Fruit fly (Drosophila melanogaster) whole organism, embryonic: ENCODE data around the gene CG1317.

Experiments used
- BEAF-32 ChIP-seq: fragments of 200-800 bp; sonication (Bioruptor generic); optimal IDR thresholded peaks from 3 replicates; lab custom pipeline; 2017; ENCODE audit warnings: missing biosample characterization, missing genetic modification characterization, mild to moderate bottlenecking, moderate library complexity, missing genetic modification reagents
- CG10147 ChIP-seq: fragments of 200-800 bp; sonication (Bioruptor generic); optimal IDR thresholded peaks from 2 replicates; lab custom pipeline; 2019; ENCODE audit warnings: missing biosample characterization, mild to moderate bottlenecking, missing genetic modification characterization, moderate library complexity
- CG10565 ChIP-seq: fragments of 200-800 bp; sonication (Bioruptor generic); optimal IDR thresholded peaks from 3 replicates; lab custom pipeline; 2016; ENCODE audit warnings: missing biosample characterization, mild to moderate bottlenecking, missing genetic modification characterization
- CG10959 ChIP-seq: fragments of 200-800 bp; sonication (Bioruptor generic); IDR thresholded peaks from 2 replicates; pipeline ENCODE4 v1.3.6; 2022; ENCODE audit warnings: missing biosample characterization, missing genetic modification characterization
- CG13123 ChIP-seq: fragments of 200-800 bp; sonication (Bioruptor generic); optimal IDR thresholded peaks from 2 replicates; lab custom pipeline; 2016; ENCODE audit warnings: missing biosample characterization, missing genetic modification characterization
- CG14050 ChIP-seq: fragments of 200-800 bp; sonication (Bioruptor generic); IDR thresholded peaks from 3 replicates; pipeline ENCODE4 v1.3.6; 2022; ENCODE audit warnings: missing biosample characterization, missing genetic modification characterization
- CG14441 ChIP-seq: fragments of 200-800 bp; sonication (Bioruptor generic); IDR thresholded peaks from 2 replicates; pipeline ENCODE4 v1.3.6; 2022; ENCODE audit warnings: missing biosample characterization, missing genetic modification characterization
- CG14710 ChIP-seq: fragments of 200-800 bp; sonication (Bioruptor generic); optimal IDR thresholded peaks from 3 replicates; lab custom pipeline; 2019; ENCODE audit warnings: missing biosample characterization, mild to moderate bottlenecking, missing genetic modification characterization, moderate library complexity
- CG15514 ChIP-seq: fragments of 200-800 bp; sonication (Bioruptor generic); optimal IDR thresholded peaks from 3 replicates; lab custom pipeline; 2017; ENCODE audit warnings: missing biosample characterization, missing genetic modification characterization, mild to moderate bottlenecking, moderate library complexity, missing genetic modification reagents
- CG1603 ChIP-seq: fragments of 200-800 bp; sonication (Bioruptor generic); optimal IDR thresholded peaks from 2 replicates; lab custom pipeline; 2019; ENCODE audit warnings: missing biosample characterization, mild to moderate bottlenecking, missing genetic modification characterization, moderate library complexity
- CG16863 ChIP-seq: fragments of 200-800 bp; sonication (Bioruptor generic); optimal IDR thresholded peaks from 3 replicates; lab custom pipeline; 2016; ENCODE audit warnings: missing biosample characterization, missing genetic modification characterization
- CG17612 ChIP-seq: fragments of 200-800 bp; sonication (Bioruptor generic); IDR thresholded peaks from 2 replicates; pipeline ENCODE4 v1.3.6; 2022; ENCODE audit warnings: missing biosample characterization, missing genetic modification characterization
- CG1792 ChIP-seq: fragments of 200-800 bp; sonication (Bioruptor generic); optimal IDR thresholded peaks from 2 replicates; lab custom pipeline; 2016; ENCODE audit warnings: missing biosample characterization, missing genetic modification characterization
- CG30403 ChIP-seq: fragments of 200-800 bp; sonication (Bioruptor generic); optimal IDR thresholded peaks from 3 replicates; lab custom pipeline; 2016; ENCODE audit warnings: missing biosample characterization, missing genetic modification characterization
- CG3281 ChIP-seq: fragments of 200-800 bp; sonication (Bioruptor generic); optimal IDR thresholded peaks from 3 replicates; lab custom pipeline; 2017; ENCODE audit warnings: missing biosample characterization, mild to moderate bottlenecking, missing genetic modification characterization
- CG34422 ChIP-seq: fragments of 200-800 bp; sonication (Bioruptor generic); IDR thresholded peaks from 3 replicates; pipeline ENCODE4 v1.3.6; 2022; ENCODE audit warnings: missing biosample characterization, missing genetic modification characterization
- CG3838 ChIP-seq: fragments of 200-800 bp; sonication (Bioruptor generic); optimal IDR thresholded peaks from 3 replicates; lab custom pipeline; 2016; ENCODE audit warnings: missing biosample characterization, missing genetic modification characterization
- CG4328 ChIP-seq: fragments of 200-800 bp; sonication (Bioruptor generic); optimal IDR thresholded peaks from 3 replicates; lab custom pipeline; 2017; ENCODE audit warnings: missing biosample characterization, missing genetic modification reagents, missing genetic modification characterization
- CG4707 ChIP-seq: fragments of 200-800 bp; sonication (Bioruptor generic); optimal IDR thresholded peaks from 2 replicates; lab custom pipeline; 2018; ENCODE audit warnings: missing biosample characterization, mild to moderate bottlenecking, missing genetic modification characterization, moderate library complexity
- CG4820 ChIP-seq: fragments of 200-800 bp; sonication (Bioruptor generic); optimal IDR thresholded peaks from 3 replicates; lab custom pipeline; 2016; ENCODE audit warnings: missing biosample characterization, missing genetic modification characterization
- CG6654 ChIP-seq: fragments of 200-800 bp; sonication (Bioruptor generic); optimal IDR thresholded peaks from 2 replicates; lab custom pipeline; 2017; ENCODE audit warnings: missing biosample characterization, mild to moderate bottlenecking, missing genetic modification characterization
- CG7963 ChIP-seq: fragments of 200-800 bp; sonication (Bioruptor generic); IDR thresholded peaks from 3 replicates; pipeline ENCODE4 v1.3.6; 2022; ENCODE audit warnings: missing biosample characterization, missing genetic modification characterization; ENCODE audit not compliant: partially characterized antibody
- CG8944 ChIP-seq: fragments of 200-800 bp; sonication (Bioruptor generic); optimal IDR thresholded peaks from 3 replicates; lab custom pipeline; 2016; ENCODE audit warnings: missing biosample characterization, missing genetic modification characterization
- CHES-1-like ChIP-seq: fragments of 200-800 bp; sonication (Bioruptor generic); optimal IDR thresholded peaks from 2 replicates; lab custom pipeline; 2016; ENCODE audit warnings: missing biosample characterization, missing genetic modification characterization
- Drgx ChIP-seq: fragments of 200-800 bp; sonication (Bioruptor generic); IDR thresholded peaks from 2 replicates; pipeline ENCODE4 v1.3.6; 2022; ENCODE audit warnings: missing biosample characterization, missing genetic modification characterization
- HHEX ChIP-seq: fragments of 200-800 bp; sonication (Bioruptor generic); optimal IDR thresholded peaks from 3 replicates; lab custom pipeline; 2017; ENCODE audit warnings: missing biosample characterization, mild to moderate bottlenecking, missing genetic modification characterization, missing genetic modification reagents
- Kr ChIP-seq: fragments of 200-800 bp; sonication (Bioruptor generic); optimal IDR thresholded peaks from 2 replicates; lab custom pipeline; 2017; ENCODE audit warnings: missing biosample characterization, mild to moderate bottlenecking, missing genetic modification characterization
- Ptx1 ChIP-seq: fragments of 200-800 bp; sonication (Bioruptor generic); IDR thresholded peaks from 2 replicates; pipeline ENCODE4 v1.3.6; 2022; ENCODE audit warnings: missing biosample characterization, missing genetic modification characterization
- Sry-β ChIP-seq: fragments of 200-800 bp; sonication (Bioruptor generic); optimal IDR thresholded peaks from 2 replicates; lab custom pipeline; 2018; ENCODE audit warnings: missing biosample characterization, mild to moderate bottlenecking, missing genetic modification characterization, moderate library complexity
- TFAM ChIP-seq: fragments of 200-800 bp; sonication (Bioruptor generic); optimal IDR thresholded peaks from 2 replicates; lab custom pipeline; 2017; ENCODE audit warnings: missing biosample characterization, missing genetic modification characterization, inconsistent platforms
- YL-1 ChIP-seq: fragments of 200-800 bp; sonication (Bioruptor generic); optimal IDR thresholded peaks from 3 replicates; lab custom pipeline; 2017; ENCODE audit warnings: missing biosample characterization, mild to moderate bottlenecking, missing genetic modification characterization
- ash1 ChIP-seq: fragments of 200-800 bp; sonication (Bioruptor generic); optimal IDR thresholded peaks from 2 replicates; lab custom pipeline; 2018; ENCODE audit warnings: missing biosample characterization, mild to moderate bottlenecking, missing genetic modification characterization
- ato ChIP-seq: fragments of 200-800 bp; sonication (Bioruptor generic); IDR thresholded peaks from 2 replicates; pipeline ENCODE4 v1.3.6; 2022; ENCODE audit warnings: missing biosample characterization, missing genetic modification characterization; ENCODE audit not compliant: partially characterized antibody
- bcd ChIP-seq: fragments of 200-800 bp; sonication (Bioruptor generic); optimal IDR thresholded peaks from 2 replicates; lab custom pipeline; 2017; ENCODE audit warnings: missing biosample characterization, mild to moderate bottlenecking, missing genetic modification characterization
- bsh ChIP-seq, 2 experiments: fragments of 200-800 bp; sonication (Bioruptor generic); optimal IDR thresholded peaks; 2 replicates each; lab custom pipeline; 2017 to 2018; ENCODE audit warnings: mild to moderate bottlenecking in 2 of 2, missing biosample characterization in 2 of 2, missing genetic modification characterization in 2 of 2, moderate library complexity in 1 of 2
- dimm ChIP-seq: fragments of 200-800 bp; sonication (Bioruptor generic); IDR thresholded peaks from 2 replicates; pipeline ENCODE4 v1.3.6; 2022; ENCODE audit warnings: missing biosample characterization, missing genetic modification characterization
- dpn ChIP-seq, 2 experiments: fragments of 200-800 bp; sonication (Bioruptor generic); optimal IDR thresholded peaks; 3 replicates each; lab custom pipeline; 2016; ENCODE audit warnings: missing biosample characterization in 2 of 2, missing genetic modification characterization in 2 of 2
- en ChIP-seq: fragments of 200-800 bp; sonication (Bioruptor generic); optimal IDR thresholded peaks from 2 replicates; lab custom pipeline; 2016; ENCODE audit warnings: missing biosample characterization, missing genetic modification characterization
- gem ChIP-seq: fragments of 200-800 bp; sonication (Bioruptor generic); optimal IDR thresholded peaks from 2 replicates; lab custom pipeline; 2019; ENCODE audit warnings: missing biosample characterization, mild to moderate bottlenecking, missing genetic modification characterization, moderate library complexity
- gro ChIP-seq: fragments of 200-800 bp; sonication (Bioruptor generic); optimal IDR thresholded peaks from 2 replicates; lab custom pipeline; 2016; ENCODE audit warnings: missing biosample characterization, missing genetic modification characterization
- jing ChIP-seq: fragments of 200-800 bp; sonication (Bioruptor generic); optimal IDR thresholded peaks from 2 replicates; lab custom pipeline; 2018; ENCODE audit warnings: missing biosample characterization, mild to moderate bottlenecking, missing genetic modification characterization
- lola ChIP-seq, 3 experiments: fragments of >200 bp in 2 of 3; fragments of 200-800 bp in 1 of 3; sonication (Bioruptor generic) in 1 of 3; optimal IDR thresholded peaks; 2 replicates each; lab custom pipeline; 2017 to 2019; ENCODE audit warnings: missing biosample characterization in 3 of 3, missing genetic modification characterization in 3 of 3, mild to moderate bottlenecking in 1 of 3, moderate library complexity in 1 of 3
- otp ChIP-seq: fragments of 200-800 bp; sonication (Bioruptor generic); IDR thresholded peaks from 3 replicates; pipeline ENCODE4, ENCODE4 v1.3.6; 2022; ENCODE audit warnings: missing biosample characterization, missing genetic modification characterization
- psq ChIP-seq: fragments of 200-800 bp; sonication (Bioruptor generic); optimal IDR thresholded peaks from 2 replicates; lab custom pipeline; 2017; ENCODE audit warnings: missing biosample characterization, missing genetic modification characterization
- pzg ChIP-seq: fragments of 200-800 bp; sonication (Bioruptor generic); optimal IDR thresholded peaks from 3 replicates; lab custom pipeline; 2018; ENCODE audit warnings: missing biosample characterization, mild to moderate bottlenecking, missing genetic modification characterization, moderate library complexity
- rib ChIP-seq: fragments of 200-800 bp; sonication (Bioruptor generic); IDR thresholded peaks from 2 replicates; pipeline ENCODE4 v1.3.6; 2022; ENCODE audit warnings: missing biosample characterization, missing genetic modification characterization
- sens-2 ChIP-seq: fragments of 200-800 bp; sonication (Bioruptor generic); IDR thresholded peaks from 2 replicates; pipeline ENCODE4 v1.3.6; 2022; ENCODE audit warnings: missing biosample characterization, missing genetic modification characterization
- sim ChIP-seq: fragments of 200-800 bp; sonication (Bioruptor generic); IDR thresholded peaks from 2 replicates; pipeline ENCODE4 v1.3.6; 2022; ENCODE audit warnings: missing biosample characterization, missing genetic modification characterization
- sna ChIP-seq: fragments of 200-800 bp; sonication (Bioruptor generic); IDR thresholded peaks from 2 replicates; pipeline ENCODE4 v1.3.6; 2022; ENCODE audit warnings: missing biosample characterization, missing genetic modification characterization; ENCODE audit not compliant: partially characterized antibody
- wdn ChIP-seq: fragments of 200-800 bp; sonication (Bioruptor generic); IDR thresholded peaks from 2 replicates; pipeline ENCODE4 v1.3.6; 2022; ENCODE audit warnings: missing biosample characterization, missing genetic modification characterization

CG1317 gene

dm6 chr3L:2418769-2419168 lies 47.0 kb upstream of the CG1317 start (continued):
- TF ChIP-seq CG3281 (GFP tag; lab: Kevin White, UChicago) = peak; percentile 90
- peak; percentile 73 for TF ChIP-seq dimm (GFP tag; lab: Robert Waterston, UW)
- TF ChIP-seq otp (GFP tag; lab: Robert Waterston, UW) = peak; percentile 88
- TF ChIP-seq CG13123 (GFP tag; lab: Kevin White, UChicago) = no peak
- TF ChIP-seq CG10959 (GFP tag; lab: Robert Waterston, UW) = peak; percentile 55
- TF ChIP-seq rib (GFP tag; lab: Robert Waterston, UW) = peak; percentile 74
- TF ChIP-seq CG4820 (GFP tag; lab: Kevin White, UChicago) = peak; percentile 86
- TF ChIP-seq CG10565 = peak; percentile 32
- TF ChIP-seq Sry-β (GFP tag; lab: Kevin White, UChicago) = peak; percentile 42
- peak; percentile 70 for TF ChIP-seq ash1
- peak; percentile 3 for TF ChIP-seq CG3838 (GFP tag; lab: Kevin White, UChicago)
- TF ChIP-seq sens-2 (GFP tag; lab: Robert Waterston, UW) = peak; percentile 80
- peak; percentile 82 for TF ChIP-seq bcd (GFP tag; lab: Kevin White, UChicago)
- peak; percentile 58 for TF ChIP-seq CG16863 (GFP tag; lab: Kevin White, UChicago)
- TF ChIP-seq CG10147 (GFP tag; lab: Kevin White, UChicago) = peak; percentile 88
- TF ChIP-seq sim (GFP tag; lab: Robert Waterston, UW) = peak; percentile 58; the same call in 1 of the 2 replicates
- peak; percentile 11 for TF ChIP-seq jing (GFP tag; lab: Kevin White, UChicago)
- peak; percentile 32 for TF ChIP-seq CG4707
- no peak for TF ChIP-seq ato (GFP tag; lab: Robert Waterston, UW)
- TF ChIP-seq CG34422 (GFP tag; lab: Robert Waterston, UW) = peak; percentile 89
- peak; percentile 8 for TF ChIP-seq pzg
- TF ChIP-seq Ptx1 (GFP tag; lab: Robert Waterston, UW) = peak; percentile 82
- TF ChIP-seq CHES-1-like (GFP tag; lab: Kevin White, UChicago) = peak; percentile 25
- no peak for TF ChIP-seq CG17612
- TF ChIP-seq CG14441 = peak; percentile 81
- TF ChIP-seq CG14710 (tag; lab: Kevin White, UChicago) = peak; percentile 85
- TF ChIP-seq HHEX = peak; percentile 89
- TF ChIP-seq BEAF-32 (GFP tag; lab: Kevin White, UChicago) = no peak
- no peak for TF ChIP-seq Kr
- no peak for TF ChIP-seq psq (GFP tag; lab: Kevin White, UChicago)
- TF ChIP-seq CG15514 (GFP tag; lab: Kevin White, UChicago) = peak; percentile 84
- TF ChIP-seq TFAM (GFP tag; lab: Kevin White, UChicago) = peak; percentile 56
- peak; percentile 68 for TF ChIP-seq CG1603 (tag; lab: Kevin White, UChicago)
- TF ChIP-seq sna (GFP tag; lab: Robert Waterston, UW) = no peak
- peak; percentile 83 for TF ChIP-seq gem (tag; lab: Kevin White, UChicago)
- peak; percentile 50 for TF ChIP-seq CG8944 (GFP tag; lab: Kevin White, UChicago)
- TF ChIP-seq gro (GFP tag; lab: Kevin White, UChicago) = peak; percentile 92
- peak; percentile 84 for TF ChIP-seq Drgx (GFP tag; lab: Robert Waterston, UW)
- TF ChIP-seq CG1792 = peak; percentile 82
- peak; percentile 24 for TF ChIP-seq CG4328 (GFP tag; lab: Kevin White, UChicago)
- TF ChIP-seq en (GFP tag; lab: Kevin White, UChicago) = peak; percentile 51
- no peak for TF ChIP-seq CG7963
- TF ChIP-seq CG14050 (GFP tag; lab: Robert Waterston, UW) = peak; percentile 72
- no peak for TF ChIP-seq YL-1 (GFP tag; lab: Kevin White, UChicago)
- peak in 1 of 3 experiments; percentile 53 for TF ChIP-seq lola (GFP tag; optimal IDR thresholded peaks at IDR 0.05; lab: Kevin White, UChicago)
- peak; percentile 80 for TF ChIP-seq CG6654 (GFP tag; lab: Kevin White, UChicago)
- peak; percentile 39 to 84 for TF ChIP-seq bsh (GFP tag; optimal IDR thresholded peaks at IDR 0.05; lab: Kevin White, UChicago)
- TF ChIP-seq CG30403 (GFP tag; lab: Kevin White, UChicago) = peak; percentile 74
- TF ChIP-seq wdn (GFP tag; lab: Robert Waterston, UW) = peak; percentile 60
- TF ChIP-seq dpn (GFP tag; optimal IDR thresholded peaks at IDR 0.05; lab: Kevin White, UChicago) = peak; percentile 74
